Worm (Caenorhabditis elegans) whole organism, L1 larva: ENCODE data around the gene F41E6.5.
A peak's percentile ranks its signal among the peaks of the same experiment; 100 is the strongest.

Experiments
- ceh-82 ChIP-seq, 3 experiments: fragments of 150-350 bp in 1 of 3; sonication (generic microtip) in 2 of 3; optimal IDR thresholded peaks; 2 replicates each; lab custom pipeline; 2014 to 2017; ENCODE audit warnings: missing biosample characterization in 3 of 3, missing genetic modification characterization in 3 of 3
- egl-13 ChIP-seq: sonication (generic microtip); optimal IDR thresholded peaks from 2 replicates; lab custom pipeline; 2016; ENCODE audit warnings: missing genotype, missing genetic modification reagents, missing genetic modification characterization, missing compliant biosample characterization
- elt-2 ChIP-seq: sonication (generic microtip); optimal IDR thresholded peaks from 2 replicates; lab custom pipeline; 2016; ENCODE audit warnings: missing genetic modification characterization, mild to moderate bottlenecking, inconsistent platforms, missing compliant biosample characterization, missing genetic modification reagents
- elt-3 ChIP-seq, 6 experiments: fragments of 150-350 bp in 1 of 6; sonication (generic microtip); optimal IDR thresholded peaks; 2 replicates each; lab custom pipeline; 2017 to 2018; ENCODE audit warnings: missing biosample characterization in 6 of 6, missing genetic modification characterization in 6 of 6, inconsistent platforms in 1 of 6
- hlh-17 ChIP-seq: fragments of 200-800 bp; sonication (Bioruptor generic); optimal IDR thresholded peaks from 2 replicates; lab custom pipeline; 2018; ENCODE audit warnings: missing genetic modification characterization, mild to moderate bottlenecking, missing compliant biosample characterization, moderate library complexity, borderline replicate concordance
- nhr-12 ChIP-seq: sonication (generic microtip); optimal IDR thresholded peaks from 2 replicates; lab custom pipeline; 2017; ENCODE audit warnings: missing biosample characterization, missing genetic modification characterization
- nhr-28 ChIP-seq: fragments of 150-350 bp; optimal IDR thresholded peaks from 2 replicates; lab custom pipeline; 2014; ENCODE audit warnings: missing biosample characterization, missing genetic modification characterization
- nhr-85 ChIP-seq: sonication (generic microtip); peaks from one replicate; lab custom pipeline; 2016; ENCODE audit warnings: missing genetic modification characterization, inconsistent platforms, missing compliant biosample characterization
- snpc-4 ChIP-seq: fragments of 150-350 bp; optimal IDR thresholded peaks from 2 replicates; lab custom pipeline; 2014; ENCODE audit warnings: missing biosample characterization, missing genetic modification characterization
- tlp-1 ChIP-seq: fragments of 150-350 bp; optimal IDR thresholded peaks from 2 replicates; lab custom pipeline; 2014; ENCODE audit warnings: missing biosample characterization, missing genetic modification characterization
- unc-130 ChIP-seq: fragments of 150-350 bp; optimal IDR thresholded peaks from 2 replicates; lab custom pipeline; 2017; ENCODE audit warnings: missing biosample characterization, missing genetic modification characterization, inconsistent platforms

DNA sequence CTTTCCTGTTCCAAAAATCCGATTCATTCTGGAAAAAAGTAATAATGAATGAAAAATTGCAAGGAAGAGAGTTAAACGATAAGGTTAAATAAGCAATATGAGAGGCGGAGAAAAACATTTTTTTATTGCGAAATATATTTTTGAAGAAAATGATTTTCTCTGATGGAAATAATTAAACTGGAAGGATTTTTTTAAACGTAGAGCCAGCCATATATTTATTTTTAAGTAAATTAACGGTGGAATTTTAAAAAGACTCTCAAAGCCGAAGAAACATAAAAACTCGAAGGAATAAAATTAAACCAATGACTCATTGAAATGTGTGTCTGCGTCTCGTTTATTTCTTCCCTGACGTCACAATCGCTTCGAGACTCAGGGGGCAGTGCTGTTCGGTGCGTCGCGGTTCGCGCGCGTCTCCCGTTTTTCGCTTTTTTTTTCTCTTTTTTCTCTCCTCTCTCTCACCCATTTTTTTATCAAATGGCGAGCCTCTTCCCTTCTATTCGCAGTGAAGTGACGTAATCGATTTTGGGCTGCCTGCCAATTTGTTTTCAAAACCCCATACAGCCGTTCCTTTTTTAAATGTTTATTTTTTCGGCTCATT is 2.9 kb downstream of the F41E6.5 start, which contains the start of gene vps-60:
- TF ChIP-seq nhr-28 (no peak), tlp-1 (tag; lab: Kevin White, UChicago) (no peak), elt-2 (peak; percentile 79), hlh-17 (no peak), elt-3 (tag; optimal IDR thresholded peaks at IDR 0.05; lab: Kevin White, UChicago) (peak in 5 of 6 experiments; percentile 48 to 91 (median 72)), nhr-85 (tag; lab: Kevin White, UChicago) (peak; percentile 96), egl-13 (tag; lab: Kevin White, UChicago) (peak; percentile 88), ceh-82 (tag; optimal IDR thresholded peaks at IDR 0.05; lab: Kevin White, UChicago) (peak; percentile 75 to 95 (median 82)), unc-130 (tag; lab: Kevin White, UChicago) (peak; percentile 89), nhr-12 (no peak), snpc-4 (tag; lab: Kevin White, UChicago) (peak; percentile 74)
